Fruit fly (Drosophila melanogaster): Measurements from ENCODE around the gene hng3.
A peak's percentile ranks its signal among the peaks of the same experiment; 100 is the strongest.

The hng3 gene

DNA sequence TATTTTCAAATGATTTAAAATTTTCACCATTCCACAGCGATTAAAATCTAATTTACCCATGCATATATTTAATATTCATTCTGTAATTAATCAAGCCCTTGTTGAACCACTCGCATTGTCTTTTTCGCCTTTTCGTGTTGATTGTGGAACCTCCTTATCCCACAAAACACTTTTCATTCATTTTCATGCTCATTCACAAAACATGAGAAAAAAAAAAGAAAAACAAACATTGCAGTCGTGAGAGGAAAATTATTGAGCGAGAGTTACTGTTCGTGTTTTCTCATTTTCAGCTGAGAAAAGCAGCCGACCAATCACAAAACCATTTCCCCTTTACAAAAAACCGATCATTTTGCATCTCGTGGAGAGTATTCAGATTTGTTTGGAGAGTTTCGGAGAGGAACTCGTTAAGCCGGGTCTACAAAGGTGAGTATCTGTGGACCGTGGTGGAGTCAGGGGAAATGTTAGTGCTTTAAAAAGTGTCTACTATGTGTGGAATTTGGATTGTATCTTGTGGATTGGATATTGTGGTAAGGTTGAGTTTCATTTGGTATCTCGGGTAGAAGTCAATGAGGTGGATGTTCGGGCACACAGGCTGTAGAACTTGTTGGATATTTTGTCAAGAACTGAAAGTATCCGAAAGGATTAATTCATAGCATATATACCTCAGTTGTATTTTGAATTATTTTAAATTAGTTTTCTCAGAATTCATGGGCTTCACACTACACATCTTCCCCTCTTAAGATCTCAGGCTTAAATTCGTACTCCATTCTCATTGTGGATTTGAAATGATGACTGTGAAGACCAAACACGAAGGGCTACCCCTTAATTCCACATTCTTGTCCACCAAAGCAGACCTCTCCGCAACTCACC is 6.7 kb downstream of the hng3 start:
- TF ChIP-seq N (GFP tag; optimal IDR thresholded peaks at IDR 0.05): peak; percentile 16
- TF ChIP-seq Myc (optimal IDR thresholded peaks at IDR 0.05): peak; percentile 92
- no peak for TF ChIP-seq pan (optimal IDR thresholded peaks at IDR 0.05)
- TF ChIP-seq CG32264 (GFP tag; optimal IDR thresholded peaks at IDR 0.05): no peak
- TF ChIP-seq h (GFP tag; optimal IDR thresholded peaks at IDR 0.05): no peak
- TF ChIP-seq tai (GFP tag; optimal IDR thresholded peaks at IDR 0.05): peak; percentile 38
- no peak for TF ChIP-seq ey (GFP tag; optimal IDR thresholded peaks at IDR 0.05)
- peak; percentile 66 for TF ChIP-seq CrebA (GFP tag; optimal IDR thresholded peaks at IDR 0.05; ENCODE audit: borderline replicate concordance)
- TF ChIP-seq CG9705 (GFP tag; optimal IDR thresholded peaks at IDR 0.05): no peak
- TF ChIP-seq Mio (GFP tag; optimal IDR thresholded peaks at IDR 0.05): no peak
- no peak for TF ChIP-seq dmrt93B (GFP tag; optimal IDR thresholded peaks at IDR 0.05)
- TF ChIP-seq GATAd (GFP tag; optimal IDR thresholded peaks at IDR 0.05): no peak
- TF ChIP-seq dsf (GFP tag; optimal IDR thresholded peaks at IDR 0.05; ENCODE audit: borderline replicate concordance): no peak
- no peak for TF ChIP-seq Dfd (GFP tag; optimal IDR thresholded peaks at IDR 0.05)
- TF ChIP-seq Jra (GFP tag; optimal IDR thresholded peaks at IDR 0.05): no peak
- no peak for TF ChIP-seq Sp1 (GFP tag; optimal IDR thresholded peaks at IDR 0.05)
- TF ChIP-seq dl (GFP tag; optimal IDR thresholded peaks at IDR 0.05; ENCODE audit: insufficient read depth in 1 of 2, partially characterized antibody in 2 of 2): peak in 1 of 2 experiments; percentile 48
- peak in 1 of 2 experiments; percentile 62 for TF ChIP-seq foxo (GFP tag; optimal IDR thresholded peaks at IDR 0.05)
- TF ChIP-seq Rel (GFP tag; optimal IDR thresholded peaks at IDR 0.05): no peak
- no peak for TF ChIP-seq Rel (tag; optimal IDR thresholded peaks at IDR 0.05)
- TF ChIP-seq Vsx2 (GFP tag; optimal IDR thresholded peaks at IDR 0.05; ENCODE audit: partially characterized antibody): peak; percentile 14

- no peak for TF ChIP-seq sv (GFP tag; optimal IDR thresholded peaks at IDR 0.05)
- TF ChIP-seq Hr78 (GFP tag; optimal IDR thresholded peaks at IDR 0.05): no peak
- no peak for TF ChIP-seq Mio (GFP tag; optimal IDR thresholded peaks at IDR 0.05)
- TF ChIP-seq CG9705 (GFP tag; optimal IDR thresholded peaks at IDR 0.05): no peak
- no peak for TF ChIP-seq Jra (GFP tag; optimal IDR thresholded peaks at IDR 0.05)
- TF ChIP-seq Rel (GFP tag; optimal IDR thresholded peaks at IDR 0.05): no peak
- TF ChIP-seq Rel (tag; optimal IDR thresholded peaks at IDR 0.05): no peak
- TF ChIP-seq sage (GFP tag; optimal IDR thresholded peaks at IDR 0.05): no peak
- no peak for TF ChIP-seq Abd-B (GFP tag; optimal IDR thresholded peaks at IDR 0.05)
- TF ChIP-seq Dfd (GFP tag; optimal IDR thresholded peaks at IDR 0.05): no peak
- no peak for TF ChIP-seq jim (GFP tag; optimal IDR thresholded peaks at IDR 0.05)
- no peak for TF ChIP-seq lola (GFP tag; optimal IDR thresholded peaks at IDR 0.05)
- TF ChIP-seq woc (GFP tag; optimal IDR thresholded peaks at IDR 0.05): no peak
- no peak for TF ChIP-seq Hnf4 (GFP tag; optimal IDR thresholded peaks at IDR 0.05)
Observed at dm6 chr3L:747716-748328, 7.5 kb downstream of the hng3 start.

- no peak for TF ChIP-seq CG9705 (GFP tag; optimal IDR thresholded peaks at IDR 0.05)
- TF ChIP-seq Rel (GFP tag; optimal IDR thresholded peaks at IDR 0.05): no peak
- no peak for TF ChIP-seq Rel (tag; optimal IDR thresholded peaks at IDR 0.05)
- TF ChIP-seq Mio (GFP tag; optimal IDR thresholded peaks at IDR 0.05): no peak
- TF ChIP-seq woc (GFP tag; optimal IDR thresholded peaks at IDR 0.05): no peak
- no peak for TF ChIP-seq usp (GFP tag; optimal IDR thresholded peaks at IDR 0.05)
- no peak for TF ChIP-seq ey (GFP tag; optimal IDR thresholded peaks at IDR 0.05)
- TF ChIP-seq rgr (GFP tag; optimal IDR thresholded peaks at IDR 0.05): no peak
- TF ChIP-seq Hr83 (GFP tag; optimal IDR thresholded peaks at IDR 0.05; ENCODE audit: poor library complexity, severe bottlenecking): no peak
- TF ChIP-seq N (GFP tag; optimal IDR thresholded peaks at IDR 0.05): no peak
- no peak for TF ChIP-seq br (GFP tag; optimal IDR thresholded peaks at IDR 0.05)
- TF ChIP-seq Jra (GFP tag; optimal IDR thresholded peaks at IDR 0.05): no peak
- TF ChIP-seq Dif (GFP tag; optimal IDR thresholded peaks at IDR 0.05; ENCODE audit: partially characterized antibody): no peak
- no peak for TF ChIP-seq CrebA (GFP tag; optimal IDR thresholded peaks at IDR 0.05; ENCODE audit: borderline replicate concordance)
- no peak for TF ChIP-seq Myc (optimal IDR thresholded peaks at IDR 0.05)
- TF ChIP-seq CG32264 (GFP tag; optimal IDR thresholded peaks at IDR 0.05): no peak
- TF ChIP-seq h (GFP tag; optimal IDR thresholded peaks at IDR 0.05): no peak
- TF ChIP-seq Hr78 (GFP tag; optimal IDR thresholded peaks at IDR 0.05): no peak
- no peak for TF ChIP-seq GATAd (GFP tag; optimal IDR thresholded peaks at IDR 0.05)
Observed at dm6 chr3L:747008-747407, 8.3 kb downstream of the hng3 start.
